Worm (Caenorhabditis elegans): ENCODE measurements around the gene F53B2.5.

The F53B2.5 gene

DNA sequence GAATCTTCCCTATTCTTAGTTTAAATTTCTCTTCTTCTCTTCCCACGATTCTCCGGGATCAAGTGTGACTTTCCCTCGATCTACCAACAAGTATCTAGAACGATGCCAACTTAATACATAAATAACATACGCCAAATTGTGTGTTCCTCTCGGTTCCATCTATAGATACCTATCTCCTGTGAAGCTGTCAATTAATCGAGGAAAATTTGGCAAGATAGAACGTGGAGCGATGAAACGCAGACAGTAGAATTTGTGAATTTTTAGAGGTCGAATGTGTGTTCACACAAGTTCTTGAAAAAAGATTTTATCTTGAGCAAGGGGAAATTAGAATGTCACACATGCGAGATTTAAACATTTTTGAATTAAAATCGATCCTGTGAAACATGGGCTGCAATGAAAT lies 517 bp upstream of the F53B2.5 start:
- TF ChIP-seq mab-5 (tag; optimal IDR thresholded peaks at IDR 0.05) (no peak), ceh-16 (tag; optimal IDR thresholded peaks at IDR 0.05) (peak; percentile 89), nhr-11 (tag; optimal IDR thresholded peaks at IDR 0.05) (no peak), nhr-6 (tag; optimal IDR thresholded peaks at IDR 0.05) (no peak), unc-62 (GFP tag; optimal IDR thresholded peaks at IDR 0.05) (no peak), sma-9 (GFP tag; optimal IDR thresholded peaks at IDR 0.05) (no peak), sma-9 (tag; optimal IDR thresholded peaks at IDR 0.05) (no peak), nhr-21 (tag; optimal IDR thresholded peaks at IDR 0.05) (no peak), blmp-1 (tag; optimal IDR thresholded peaks at IDR 0.05; ENCODE audit: insufficient read depth) (no peak), F13H6.1 (tag; optimal IDR thresholded peaks at IDR 0.05) (no peak), nhr-25 (tag; optimal IDR thresholded peaks at IDR 0.05) (peak; percentile 3), C34F6.9 (tag; optimal IDR thresholded peaks at IDR 0.05) (no peak), nhr-23 (tag; optimal IDR thresholded peaks at IDR 0.05) (no peak), ceh-82 (tag; optimal IDR thresholded peaks at IDR 0.05) (no peak), lin-13 (GFP tag; optimal IDR thresholded peaks at IDR 0.05) (no peak), elt-1 (tag; optimal IDR thresholded peaks at IDR 0.05) (peak; percentile 71), ztf-4 (tag; optimal IDR thresholded peaks at IDR 0.05) (no peak), aly-2 (tag; optimal IDR thresholded peaks at IDR 0.05) (no peak), nhr-129 (tag; optimal IDR thresholded peaks at IDR 0.05) (no peak), fos-1 (tag; optimal IDR thresholded peaks at IDR 0.05) (no peak), ztf-11 (tag; optimal IDR thresholded peaks at IDR 0.05) (no peak), sma-3 (GFP tag; optimal IDR thresholded peaks at IDR 0.05) (no peak), ama-1 (optimal IDR thresholded peaks at IDR 0.05) (no peak), crh-2 (tag; optimal IDR thresholded peaks at IDR 0.05) (no peak), ZK546.5 (tag; optimal IDR thresholded peaks at IDR 0.05) (no peak)

DNA sequence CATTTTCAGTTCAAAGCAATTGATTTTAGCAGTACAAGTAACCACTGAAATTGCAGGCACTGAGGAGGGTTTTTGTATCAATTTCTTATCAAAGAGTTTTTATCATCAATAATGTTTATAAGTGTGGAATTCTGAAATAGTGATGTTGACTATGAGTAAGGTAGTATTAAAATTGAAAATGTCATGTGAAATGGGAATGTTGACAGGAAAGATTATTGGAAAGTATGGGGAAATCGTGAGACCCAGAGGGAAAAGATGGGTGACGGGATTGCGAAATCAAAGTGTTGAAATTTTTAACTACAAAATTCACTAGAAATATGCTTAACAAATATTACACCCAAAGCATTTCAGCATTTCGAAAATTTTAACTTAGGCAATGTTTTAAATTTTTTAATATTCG lies 3.7 kb downstream of the F53B2.5 start, which contains the start of gene F53B2.8:
Gene F53B2.8 (minus strand): TSS at position 180 of the 400 bp plus-strand sequence.
- TF ChIP-seq nhr-21 (tag; optimal IDR thresholded peaks at IDR 0.05) (no peak), F13H6.1 (tag; optimal IDR thresholded peaks at IDR 0.05) (peak; percentile 0), fos-1 (tag; optimal IDR thresholded peaks at IDR 0.05) (peak; percentile 97), gmeb-1 (tag; optimal IDR thresholded peaks at IDR 0.05) (peak; percentile 71), sma-9 (GFP tag; optimal IDR thresholded peaks at IDR 0.05) (peak; percentile 57), sma-9 (tag; optimal IDR thresholded peaks at IDR 0.05) (no peak), mdl-1 (tag; optimal IDR thresholded peaks at IDR 0.05) (no peak), nhr-6 (tag; optimal IDR thresholded peaks at IDR 0.05) (no peak), skn-1 (tag; optimal IDR thresholded peaks at IDR 0.05) (peak; percentile 19), lsy-2 (tag; optimal IDR thresholded peaks at IDR 0.05) (peak in 1 of 2 experiments; percentile 34), ZK546.5 (tag; optimal IDR thresholded peaks at IDR 0.05) (no peak), crh-2 (tag; optimal IDR thresholded peaks at IDR 0.05) (peak; percentile 75), C34F6.9 (tag; optimal IDR thresholded peaks at IDR 0.05) (peak; percentile 22), nhr-129 (tag; optimal IDR thresholded peaks at IDR 0.05) (peak; percentile 90), nhr-10 (tag; optimal IDR thresholded peaks at IDR 0.05) (peak; percentile 9), ama-1 (optimal IDR thresholded peaks at IDR 0.05) (peak; percentile 11), snpc-4 (tag; optimal IDR thresholded peaks at IDR 0.05) (no peak)

DNA sequence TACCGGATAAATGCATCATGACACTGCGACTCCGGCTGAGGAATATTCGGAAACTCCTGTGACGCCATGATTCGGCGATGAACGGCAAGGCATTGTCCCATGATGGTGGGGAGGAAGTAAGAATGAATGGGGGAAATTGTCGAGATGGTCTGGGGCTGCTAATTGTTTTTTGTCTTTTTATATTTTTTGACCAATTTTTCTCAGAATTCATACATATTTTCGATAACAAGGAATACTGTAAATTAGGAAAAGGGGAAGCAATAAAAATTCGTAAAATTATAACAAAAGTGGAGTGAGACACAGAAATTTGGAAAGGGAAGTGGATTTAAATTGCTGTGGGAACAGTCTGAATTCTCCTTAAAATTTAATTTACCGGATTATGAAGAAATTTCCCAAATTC lies 5.5 kb downstream of the F53B2.5 start, which contains the start of gene eak-4:
Gene eak-4 (minus strand): TSS at position 101 of the 400 bp plus-strand sequence.
- TF ChIP-seq nhr-21 (tag; optimal IDR thresholded peaks at IDR 0.05) = no peak

DNA sequence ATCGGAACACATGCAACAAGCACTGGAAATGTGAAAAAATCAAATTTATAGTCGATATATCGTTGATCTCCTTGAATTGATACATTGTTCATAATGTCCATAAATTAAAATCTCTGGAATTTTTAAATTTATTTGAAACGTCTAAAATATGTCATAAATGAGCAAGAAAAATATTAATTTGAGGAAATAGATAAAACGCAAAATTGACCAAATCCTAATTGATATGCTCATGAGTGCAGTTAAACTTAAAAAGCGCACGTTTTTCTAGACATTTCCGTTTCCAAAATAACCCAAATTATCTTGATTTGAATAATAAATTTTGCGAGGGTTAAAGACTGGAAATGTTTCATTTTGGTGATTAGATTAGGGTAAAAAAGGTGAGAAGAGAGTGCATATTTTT lies 8.4 kb downstream of the F53B2.5 start, which contains the start of gene sru-13:
Gene sru-13 (minus strand): TSS at position 101 of the 400 bp plus-strand sequence.
- TF ChIP-seq nhr-21 (tag; optimal IDR thresholded peaks at IDR 0.05) (no peak), nhr-237 (tag; optimal IDR thresholded peaks at IDR 0.05) (no peak), lin-11 (tag; optimal IDR thresholded peaks at IDR 0.05) (no peak), ama-1 (optimal IDR thresholded peaks at IDR 0.05) (no peak), nhr-12 (tag; optimal IDR thresholded peaks at IDR 0.05) (no peak), C34F6.9 (tag; optimal IDR thresholded peaks at IDR 0.05) (no peak), snpc-4 (tag; optimal IDR thresholded peaks at IDR 0.05) (no peak), zag-1 (tag; optimal IDR thresholded peaks at IDR 0.05) (no peak), nhr-129 (tag; optimal IDR thresholded peaks at IDR 0.05) (no peak), gmeb-1 (tag; optimal IDR thresholded peaks at IDR 0.05) (no peak), lin-39 (tag; optimal IDR thresholded peaks at IDR 0.05) (no peak), R02D3.7 (tag; optimal IDR thresholded peaks at IDR 0.05) (no peak), F13H6.1 (tag; optimal IDR thresholded peaks at IDR 0.05) (no peak)
